Worm (Caenorhabditis elegans): Measurements from ENCODE around the gene shw-1.

DNA sequence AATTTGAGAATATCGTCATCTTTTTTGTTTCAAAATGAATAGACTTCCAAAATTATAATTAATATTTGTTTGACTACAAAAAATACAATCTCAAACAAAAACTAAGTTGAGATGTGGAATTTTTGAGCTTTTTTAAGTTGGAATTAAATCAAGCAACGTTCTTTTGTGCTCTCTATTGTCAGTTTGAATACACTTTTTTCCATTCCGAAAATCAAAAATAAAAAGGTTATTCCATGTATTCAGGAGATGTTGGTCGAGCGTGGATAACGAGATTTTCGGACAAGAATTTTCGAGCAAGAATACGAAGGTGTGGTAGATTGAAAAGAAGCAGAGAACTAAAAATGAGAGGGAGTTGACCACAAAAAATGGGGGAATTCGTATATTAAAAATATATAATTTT is 48.9 kb upstream of the shw-1 start:
- TF ChIP-seq ama-1 (optimal IDR thresholded peaks at IDR 0.05): no peak
- no peak for TF ChIP-seq aly-1 (tag; optimal IDR thresholded peaks at IDR 0.05)
- no peak for TF ChIP-seq flt-1 (GFP tag; IDR thresholded peaks at IDR 0.05)
- TF ChIP-seq F13C5.2 (tag; optimal IDR thresholded peaks at IDR 0.05): no peak
- no peak for TF ChIP-seq tbx-11 (GFP tag; IDR thresholded peaks at IDR 0.05)
- no peak for TF ChIP-seq B0310.2 (tag; optimal IDR thresholded peaks at IDR 0.05)
- TF ChIP-seq ets-7 (tag; optimal IDR thresholded peaks at IDR 0.05): no peak
- TF ChIP-seq hnd-1 (tag; optimal IDR thresholded peaks at IDR 0.05): no peak
